Worm (Caenorhabditis elegans) whole organism, L4/young adult: ENCODE data around the gene gmap-2.

Experiments
- dao-5 ChIP-seq: sonication (generic microtip); optimal IDR thresholded peaks from 2 replicates; lab custom pipeline; 2016; ENCODE audit warnings: missing genotype, missing genetic modification characterization, moderate library complexity, missing compliant biosample characterization
- him-1 ChIP-seq: sonication (generic microtip); optimal IDR thresholded peaks from 2 replicates; lab custom pipeline; 2016; ENCODE audit warnings: missing genotype, missing genetic modification reagents, missing genetic modification characterization, missing compliant biosample characterization

- TF ChIP-seq dao-5 (no peak), him-1 (no peak)
Measured at ce11 chrX:12911235-12911634, 31.8 kb downstream of the gmap-2 start.
